Fruit fly (Drosophila melanogaster) whole organism, embryonic: ENCODE measurements around the gene Mgat4a.

Source experiments
- CG13624 ChIP-seq: fragments of 200-800 bp; sonication (Bioruptor generic); optimal IDR thresholded peaks from 2 replicates; lab custom pipeline; 2016; ENCODE audit warnings: missing biosample characterization, missing genetic modification characterization
- CG32532 ChIP-seq: fragments of 200-800 bp; sonication (Bioruptor generic); IDR thresholded peaks from 2 replicates; pipeline ENCODE4 v1.3.6; 2022; ENCODE audit warnings: missing biosample characterization, missing genetic modification characterization
- CG4360 ChIP-seq: fragments of 200-800 bp; sonication (Bioruptor generic); IDR thresholded peaks from 2 replicates; pipeline ENCODE4 v1.3.6; 2022; ENCODE audit warnings: missing biosample characterization, missing genetic modification characterization
- Hr3 ChIP-seq: fragments of 200-800 bp; sonication (Bioruptor generic); optimal IDR thresholded peaks from 3 replicates; lab custom pipeline; 2016; ENCODE audit warnings: missing biosample characterization, missing genetic modification characterization
- Pdp1 ChIP-seq, 2 experiments: fragments of 200-800 bp; sonication (Bioruptor generic); optimal IDR thresholded peaks; 3 replicates each; lab custom pipeline; 2016; ENCODE audit warnings: missing biosample characterization in 2 of 2, missing genetic modification characterization in 2 of 2, mild to moderate bottlenecking in 1 of 2, moderate library complexity in 1 of 2
- Ptx1 ChIP-seq: fragments of 200-800 bp; sonication (Bioruptor generic); IDR thresholded peaks from 2 replicates; pipeline ENCODE4 v1.3.6; 2022; ENCODE audit warnings: missing biosample characterization, missing genetic modification characterization
- kay ChIP-seq: fragments of 200-800 bp; sonication (Bioruptor generic); optimal IDR thresholded peaks from 2 replicates; lab custom pipeline; 2016; ENCODE audit warnings: missing biosample characterization, missing genetic modification characterization
- pan ChIP-seq, 4 experiments: fragments of >200 bp in 3 of 4; fragments of 200-800 bp in 1 of 4; sonication (Bioruptor generic) in 1 of 4; optimal IDR thresholded peaks in 3 of 4; IDR thresholded peaks in 1 of 4; 2 replicates each; pipeline versions ENCODE4 v1.3.6 to Lab custom; 2017 to 2022; ENCODE audit warnings: missing biosample characterization in 2 of 4, missing genetic modification characterization in 2 of 4, mixed read lengths in 1 of 4
- sc ChIP-seq, 3 experiments: fragments of >200 bp in 2 of 3; fragments of 200-800 bp in 1 of 3; sonication (Bioruptor generic) in 1 of 3; optimal IDR thresholded peaks; 2 replicates in 2 of 3; 3 replicates in 1 of 3; lab custom pipeline; 2017; ENCODE audit warnings: mild to moderate bottlenecking in 1 of 3, missing biosample characterization in 1 of 3, missing genetic modification characterization in 1 of 3, missing genetic modification reagents in 1 of 3

DNA sequence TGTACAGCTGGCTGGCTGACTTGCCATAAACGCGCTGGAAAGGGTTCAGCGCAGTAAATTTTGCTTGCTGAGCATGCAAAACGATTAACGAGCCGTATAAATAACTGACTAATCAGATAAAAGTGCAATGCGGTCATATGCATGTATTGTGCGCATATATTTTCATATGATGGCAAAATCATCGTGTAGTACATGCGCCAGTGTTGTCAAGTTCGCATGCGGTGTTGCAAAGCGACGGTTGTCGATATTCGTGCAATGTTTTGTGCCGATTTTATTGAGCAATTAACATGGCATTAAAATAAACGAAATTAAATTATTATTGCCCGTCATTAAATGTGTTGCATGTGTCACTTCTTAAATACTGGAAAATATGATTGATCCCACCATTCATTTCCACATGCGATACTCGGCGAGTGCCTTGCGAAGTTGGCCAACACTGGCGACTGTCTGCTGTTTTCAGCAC, 28.3 kb downstream of the Mgat4a start:
- TF ChIP-seq Pdp1 (GFP tag; optimal IDR thresholded peaks at IDR 0.05; lab: Kevin White, UChicago), result peak; percentile 63 to 89
- TF ChIP-seq Hr3 (GFP tag; lab: Kevin White, UChicago), result peak; percentile 63
- no peak for TF ChIP-seq CG4360 (GFP tag; lab: Robert Waterston, UW)
- TF ChIP-seq Ptx1 (GFP tag; lab: Robert Waterston, UW), result peak; percentile 83
- peak; percentile 77 for TF ChIP-seq CG32532 (GFP tag; lab: Robert Waterston, UW)
- TF ChIP-seq CG13624 (GFP tag; lab: Kevin White, UChicago), result peak; percentile 88
- TF ChIP-seq kay, result peak; percentile 75
- TF ChIP-seq pan (optimal IDR thresholded peaks at IDR 0.05; lab: Kevin White, UChicago), result no peak
- TF ChIP-seq pan (GFP tag; optimal IDR thresholded peaks at IDR 0.05 in 1 of 2, IDR thresholded peaks at IDR 0.05 in 1 of 2), result peak in 1 of 2 experiments; percentile 67
- TF ChIP-seq sc (optimal IDR thresholded peaks at IDR 0.05; lab: Kevin White, UChicago), result no peak
- TF ChIP-seq sc (GFP tag; optimal IDR thresholded peaks at IDR 0.05; lab: Kevin White, UChicago), result no peak
